Fruit fly (Drosophila melanogaster) whole organism, embryonic: Measurements from ENCODE around the gene TwdlE.
A peak's percentile ranks its signal among the peaks of the same experiment; 100 is the strongest.

Experiments used
- Bgb ChIP-seq: fragments of 200-800 bp; sonication (Bioruptor generic); IDR thresholded peaks from 2 replicates; pipeline ENCODE4 v1.3.6; 2022; ENCODE audit warnings: missing biosample characterization, missing genetic modification characterization; ENCODE audit not compliant: partially characterized antibody
- Bteb2 ChIP-seq: fragments of 200-800 bp; sonication (Bioruptor generic); optimal IDR thresholded peaks from 2 replicates; lab custom pipeline; 2016; ENCODE audit warnings: missing biosample characterization, missing genetic modification characterization
- CG10209 ChIP-seq: fragments of 200-800 bp; sonication (Bioruptor generic); optimal IDR thresholded peaks from 3 replicates; lab custom pipeline; 2017; ENCODE audit warnings: missing biosample characterization, mild to moderate bottlenecking, missing genetic modification characterization, missing genetic modification reagents
- CG1024 ChIP-seq: fragments of 200-800 bp; sonication (Bioruptor generic); IDR thresholded peaks from 2 replicates; pipeline ENCODE4 v1.3.6; 2022; ENCODE audit warnings: missing biosample characterization, missing genetic modification characterization
- CG10321 ChIP-seq: fragments of 200-800 bp; sonication (Bioruptor generic); IDR thresholded peaks from 2 replicates; pipeline ENCODE4 v1.3.6; 2022; ENCODE audit warnings: missing biosample characterization, missing genetic modification characterization
- CG10654 ChIP-seq: fragments of 200-800 bp; sonication (Bioruptor generic); optimal IDR thresholded peaks from 2 replicates; lab custom pipeline; 2016; ENCODE audit warnings: missing biosample characterization, missing genetic modification characterization
- CG1233 ChIP-seq: fragments of 200-800 bp; sonication (Bioruptor generic); optimal IDR thresholded peaks from 4 replicates; lab custom pipeline; 2018; ENCODE audit warnings: missing biosample characterization, mild to moderate bottlenecking, missing genetic modification characterization
- CG14667 ChIP-seq: fragments of 200-800 bp; sonication (Bioruptor generic); IDR thresholded peaks from 2 replicates; pipeline ENCODE4 v1.3.6; 2022; ENCODE audit warnings: missing biosample characterization, missing genetic modification characterization
- CG14860 ChIP-seq: fragments of 200-800 bp; sonication (Bioruptor generic); IDR thresholded peaks from 3 replicates; pipeline ENCODE4 v1.3.6; 2022; ENCODE audit warnings: missing biosample characterization, missing genetic modification characterization; ENCODE audit not compliant: partially characterized antibody
- CG14965 ChIP-seq: fragments of 200-800 bp; sonication (Bioruptor generic); optimal IDR thresholded peaks from 2 replicates; lab custom pipeline; 2016; ENCODE audit warnings: missing biosample characterization, missing genetic modification characterization, borderline replicate concordance
- CG1529 ChIP-seq: fragments of 200-800 bp; sonication (Bioruptor generic); optimal IDR thresholded peaks from 3 replicates; lab custom pipeline; 2018; ENCODE audit warnings: missing biosample characterization, missing genetic modification characterization
- CG16863 ChIP-seq: fragments of 200-800 bp; sonication (Bioruptor generic); optimal IDR thresholded peaks from 3 replicates; lab custom pipeline; 2016; ENCODE audit warnings: missing biosample characterization, missing genetic modification characterization
- CG17612 ChIP-seq: fragments of 200-800 bp; sonication (Bioruptor generic); IDR thresholded peaks from 2 replicates; pipeline ENCODE4 v1.3.6; 2022; ENCODE audit warnings: missing biosample characterization, missing genetic modification characterization
- CG1792 ChIP-seq: fragments of 200-800 bp; sonication (Bioruptor generic); optimal IDR thresholded peaks from 2 replicates; lab custom pipeline; 2016; ENCODE audit warnings: missing biosample characterization, missing genetic modification characterization
- CG2712 ChIP-seq: fragments of 200-800 bp; optimal IDR thresholded peaks from 3 replicates; lab custom pipeline; 2019; ENCODE audit warnings: missing biosample characterization, mild to moderate bottlenecking, missing genetic modification characterization, moderate library complexity
- CG31388 ChIP-seq: fragments of 200-800 bp; sonication (Bioruptor generic); optimal IDR thresholded peaks from 2 replicates; lab custom pipeline; 2016; ENCODE audit warnings: missing biosample characterization, missing genetic modification characterization
- CG42726 ChIP-seq: fragments of 200-800 bp; sonication (Bioruptor generic); IDR thresholded peaks from 2 replicates; pipeline ENCODE4 v1.3.6; 2022; ENCODE audit warnings: missing biosample characterization, missing genetic modification characterization; ENCODE audit not compliant: partially characterized antibody
- CG4617 ChIP-seq: fragments of 200-800 bp; sonication (Bioruptor generic); optimal IDR thresholded peaks from 3 replicates; lab custom pipeline; 2016; ENCODE audit warnings: missing biosample characterization, missing genetic modification characterization, borderline replicate concordance
- CG6683 ChIP-seq: fragments of 200-800 bp; sonication (Bioruptor generic); optimal IDR thresholded peaks from 2 replicates; lab custom pipeline; 2017; ENCODE audit warnings: missing biosample characterization, mild to moderate bottlenecking, missing genetic modification characterization, missing genetic modification reagents
- CG6765 ChIP-seq: fragments of 200-800 bp; sonication (Bioruptor generic); optimal IDR thresholded peaks from 3 replicates; lab custom pipeline; 2017; ENCODE audit warnings: missing biosample characterization, mild to moderate bottlenecking, missing genetic modification characterization
- CG7372 ChIP-seq: fragments of 200-800 bp; sonication (Bioruptor generic); IDR thresholded peaks from 2 replicates; pipeline ENCODE4 v1.3.6; 2022; ENCODE audit warnings: missing biosample characterization, missing genetic modification characterization
- CG7839 ChIP-seq: fragments of 200-800 bp; sonication (Bioruptor generic); optimal IDR thresholded peaks from 3 replicates; lab custom pipeline; 2018; ENCODE audit warnings: missing biosample characterization, mild to moderate bottlenecking, missing genetic modification characterization, moderate library complexity
- CG8359 ChIP-seq: fragments of 200-800 bp; sonication (Bioruptor generic); optimal IDR thresholded peaks from 2 replicates; lab custom pipeline; 2017; ENCODE audit warnings: missing biosample characterization, mild to moderate bottlenecking, missing genetic modification characterization, borderline replicate concordance
- CG8388 ChIP-seq: fragments of 200-800 bp; sonication (Bioruptor generic); optimal IDR thresholded peaks from 2 replicates; lab custom pipeline; 2019; ENCODE audit warnings: missing biosample characterization, mild to moderate bottlenecking, missing genetic modification characterization, moderate library complexity
- CG8924 ChIP-seq: fragments of 200-800 bp; optimal IDR thresholded peaks from 3 replicates; lab custom pipeline; 2019; ENCODE audit warnings: missing biosample characterization, mild to moderate bottlenecking, missing genetic modification characterization, moderate library complexity
- CrebB ChIP-seq: fragments of 200-800 bp; sonication (Bioruptor generic); optimal IDR thresholded peaks from 3 replicates; lab custom pipeline; 2018; ENCODE audit warnings: missing biosample characterization, mild to moderate bottlenecking, missing genetic modification characterization
- D19B ChIP-seq: fragments of 200-800 bp; sonication (Bioruptor generic); optimal IDR thresholded peaks from 2 replicates; lab custom pipeline; 2017; ENCODE audit warnings: missing biosample characterization, mild to moderate bottlenecking, missing genetic modification characterization
- H15 ChIP-seq: fragments of 200-800 bp; sonication (Bioruptor generic); IDR thresholded peaks from 3 replicates; pipeline ENCODE4 v1.3.6; 2022; ENCODE audit warnings: missing biosample characterization, missing genetic modification characterization
- HmgZ ChIP-seq: fragments of 200-800 bp; sonication (Bioruptor generic); optimal IDR thresholded peaks from 2 replicates; lab custom pipeline; 2018; ENCODE audit warnings: missing biosample characterization, mild to moderate bottlenecking, missing genetic modification characterization
- Hsf ChIP-seq: fragments of 200-800 bp; sonication (Bioruptor generic); optimal IDR thresholded peaks from 3 replicates; lab custom pipeline; 2016; ENCODE audit warnings: missing biosample characterization, missing genetic modification characterization
- Meics ChIP-seq: fragments of 200-800 bp; sonication (Bioruptor generic); optimal IDR thresholded peaks from 2 replicates; lab custom pipeline; 2017; ENCODE audit warnings: missing biosample characterization, mild to moderate bottlenecking, missing genetic modification characterization
- PHDP ChIP-seq: fragments of 200-800 bp; sonication (Bioruptor generic); optimal IDR thresholded peaks from 3 replicates; lab custom pipeline; 2018; ENCODE audit warnings: missing biosample characterization, mild to moderate bottlenecking, missing genetic modification characterization, moderate library complexity
- Sox100B ChIP-seq: fragments of 200-800 bp; sonication (Bioruptor generic); optimal IDR thresholded peaks from 3 replicates; lab custom pipeline; 2018; ENCODE audit warnings: missing biosample characterization, mild to moderate bottlenecking, missing genetic modification characterization
- Spps ChIP-seq: fragments of 200-800 bp; sonication (Bioruptor generic); optimal IDR thresholded peaks from 2 replicates; lab custom pipeline; 2018; ENCODE audit warnings: missing biosample characterization, mild to moderate bottlenecking, missing genetic modification characterization
- aop ChIP-seq: fragments of 200-800 bp; sonication (Bioruptor generic); IDR thresholded peaks from 2 replicates; pipeline ENCODE4 v1.3.6; 2022; ENCODE audit warnings: missing biosample characterization, missing genetic modification characterization
- ato ChIP-seq: fragments of 200-800 bp; sonication (Bioruptor generic); IDR thresholded peaks from 2 replicates; pipeline ENCODE4 v1.3.6; 2022; ENCODE audit warnings: missing biosample characterization, missing genetic modification characterization; ENCODE audit not compliant: partially characterized antibody
- az2 ChIP-seq: fragments of 200-800 bp; sonication (Bioruptor generic); optimal IDR thresholded peaks from 3 replicates; lab custom pipeline; 2016; ENCODE audit warnings: missing biosample characterization, missing genetic modification characterization
- chm ChIP-seq: fragments of 200-800 bp; sonication (Bioruptor generic); IDR thresholded peaks from 2 replicates; pipeline ENCODE4 v1.3.6; 2022; ENCODE audit warnings: missing biosample characterization, missing genetic modification characterization
- chn ChIP-seq: fragments of 200-800 bp; sonication (Bioruptor generic); optimal IDR thresholded peaks from 2 replicates; lab custom pipeline; 2016; ENCODE audit warnings: missing biosample characterization, missing genetic modification characterization
- cwo ChIP-seq: fragments of 200-800 bp; sonication (Bioruptor generic); optimal IDR thresholded peaks from 3 replicates; lab custom pipeline; 2017; ENCODE audit warnings: missing biosample characterization, missing genetic modification characterization, mild to moderate bottlenecking, moderate library complexity, missing genetic modification reagents
- en ChIP-seq: fragments of 200-800 bp; sonication (Bioruptor generic); optimal IDR thresholded peaks from 2 replicates; lab custom pipeline; 2016; ENCODE audit warnings: missing biosample characterization, missing genetic modification characterization
- ewg ChIP-seq: fragments of 200-800 bp; sonication (Bioruptor generic); optimal IDR thresholded peaks from 3 replicates; lab custom pipeline; 2017; ENCODE audit warnings: mild to moderate bottlenecking, missing biosample characterization, missing genetic modification reagents, missing genetic modification characterization
- eyg ChIP-seq: fragments of 200-800 bp; sonication (Bioruptor generic); optimal IDR thresholded peaks from 3 replicates; lab custom pipeline; 2016; ENCODE audit warnings: missing biosample characterization, missing genetic modification characterization
- gsb-n ChIP-seq: fragments of 200-800 bp; sonication (Bioruptor generic); optimal IDR thresholded peaks from 3 replicates; lab custom pipeline; 2018; ENCODE audit warnings: missing biosample characterization, mild to moderate bottlenecking, missing genetic modification characterization
- h ChIP-seq: fragments of >200 bp; optimal IDR thresholded peaks from 2 replicates; lab custom pipeline; 2017
- hb ChIP-seq: fragments of 200-800 bp; sonication (Bioruptor generic); IDR thresholded peaks from 3 replicates; pipeline ENCODE4 v1.3.6; 2022; ENCODE audit warnings: missing biosample characterization, missing genetic modification characterization; ENCODE audit not compliant: partially characterized antibody
- hbn ChIP-seq: fragments of 200-800 bp; sonication (Bioruptor generic); IDR thresholded peaks from 2 replicates; pipeline ENCODE4 v1.3.6; 2022; ENCODE audit warnings: missing biosample characterization, missing genetic modification characterization; ENCODE audit not compliant: partially characterized antibody
- knrl ChIP-seq: fragments of 200-800 bp; sonication (Bioruptor generic); IDR thresholded peaks from 3 replicates; pipeline ENCODE4 v1.3.6; 2022; ENCODE audit warnings: missing biosample characterization, missing genetic modification characterization; ENCODE audit not compliant: partially characterized antibody
- onecut ChIP-seq: fragments of 200-800 bp; sonication (Bioruptor generic); IDR thresholded peaks from 2 replicates; pipeline ENCODE4 v1.3.6; 2022; ENCODE audit warnings: missing biosample characterization, missing genetic modification characterization
- sens ChIP-seq: fragments of 200-800 bp; sonication (Bioruptor generic); peaks from one replicate; lab custom pipeline; 2016; ENCODE audit warnings: missing biosample characterization, missing genetic modification characterization
- tap ChIP-seq: fragments of 200-800 bp; optimal IDR thresholded peaks from 3 replicates; lab custom pipeline; 2019; ENCODE audit warnings: missing biosample characterization, mild to moderate bottlenecking, missing genetic modification characterization, moderate library complexity

Gene TwdlE

dm6 chr2L:7872680-7873079 lies 12.0 kb upstream of the TwdlE start (continued):
- peak; percentile 23; the same call in 1 of the 2 replicates for TF ChIP-seq onecut (GFP tag; lab: Robert Waterston, UW)
- TF ChIP-seq az2 (GFP tag; lab: Kevin White, UChicago), result no peak
- no peak for TF ChIP-seq en
- no peak for TF ChIP-seq aop (GFP tag; lab: Robert Waterston, UW)
- no peak; the same call in 1 of the 2 replicates for TF ChIP-seq chm
- no peak for TF ChIP-seq D19B (GFP tag; lab: Kevin White, UChicago)
- TF ChIP-seq ewg (GFP tag; lab: Kevin White, UChicago), result no peak
- TF ChIP-seq CG1529 (GFP tag; lab: Kevin White, UChicago), result no peak
- TF ChIP-seq tap (tag; lab: Kevin White, UChicago), result no peak
- no peak for TF ChIP-seq gsb-n (tag; lab: Kevin White, UChicago)
- no peak for TF ChIP-seq CG1233 (GFP tag; lab: Kevin White, UChicago)
- no peak for TF ChIP-seq CG8924 (tag; lab: Kevin White, UChicago)
- TF ChIP-seq CG7839 (tag; lab: Kevin White, UChicago), result no peak
- TF ChIP-seq CG8388 (GFP tag; lab: Kevin White, UChicago), result no peak
- no peak for TF ChIP-seq Meics (GFP tag; lab: Kevin White, UChicago)
- TF ChIP-seq knrl, result peak; percentile 78
- no peak for TF ChIP-seq Hsf
- no peak for TF ChIP-seq CG6765 (GFP tag; lab: Kevin White, UChicago)
- no peak for TF ChIP-seq CG8359 (GFP tag; lab: Kevin White, UChicago)
- TF ChIP-seq eyg, result no peak
- TF ChIP-seq Bgb (GFP tag; lab: Robert Waterston, UW), result peak; percentile 88
- no peak for TF ChIP-seq PHDP (tag; lab: Kevin White, UChicago)
- TF ChIP-seq H15 (GFP tag; lab: Robert Waterston, UW), result no peak
- no peak for TF ChIP-seq CG10209 (GFP tag; lab: Kevin White, UChicago)
- peak; percentile 87 for TF ChIP-seq hb (GFP tag; lab: Robert Waterston, UW)
- TF ChIP-seq CG31388, result no peak
- TF ChIP-seq Sox100B (GFP tag; lab: Kevin White, UChicago), result no peak
- TF ChIP-seq CG4617 (GFP tag; lab: Kevin White, UChicago), result no peak
- no peak for TF ChIP-seq Spps
- TF ChIP-seq sens, result peak; percentile 3
- TF ChIP-seq CG14965, result no peak
- TF ChIP-seq cwo (GFP tag; lab: Kevin White, UChicago), result no peak
- no peak for TF ChIP-seq HmgZ (tag; lab: Kevin White, UChicago)
- no peak for TF ChIP-seq CG16863 (GFP tag; lab: Kevin White, UChicago)
- no peak for TF ChIP-seq CG1024 (GFP tag; lab: Robert Waterston, UW)
- TF ChIP-seq hbn, result no peak; the same call in 1 of the 2 replicates
- TF ChIP-seq ato (GFP tag; lab: Robert Waterston, UW), result peak; percentile 93
- TF ChIP-seq CG14667 (GFP tag; lab: Robert Waterston, UW), result no peak
- no peak for TF ChIP-seq CG1792 (GFP tag; lab: Kevin White, UChicago)
- TF ChIP-seq CG2712 (tag; lab: Kevin White, UChicago), result no peak
- TF ChIP-seq CG17612 (GFP tag; lab: Robert Waterston, UW), result no peak
- TF ChIP-seq CG14860 (GFP tag; lab: Robert Waterston, UW), result peak; percentile 88
- peak; percentile 87 for TF ChIP-seq CG42726 (GFP tag; lab: Robert Waterston, UW)
- no peak for TF ChIP-seq CG10321 (GFP tag; lab: Robert Waterston, UW)
- TF ChIP-seq chn (GFP tag; lab: Kevin White, UChicago), result no peak
- no peak for TF ChIP-seq h (lab: Kevin White, UChicago)
- TF ChIP-seq CrebB (tag; lab: Kevin White, UChicago), result no peak
- no peak for TF ChIP-seq Bteb2
- no peak for TF ChIP-seq CG10654
- TF ChIP-seq CG7372 (GFP tag; lab: Robert Waterston, UW), result no peak
- no peak for TF ChIP-seq CG6683 (GFP tag; lab: Kevin White, UChicago)
